Worm (Caenorhabditis elegans) whole organism, late embryonic: ENCODE results near the gene nuo-3.
"Not testable (repeated sequence)": the region's sequence is repeated elsewhere in the genome, so short reads cannot be mapped to it uniquely, and the experiment has no call there.

Experiments used
- C38D4.7 ChIP-seq: fragments of 200-800 bp; sonication (Bioruptor generic); optimal IDR thresholded peaks from 2 replicates; lab custom pipeline; 2018; ENCODE audit warnings: mild to moderate bottlenecking, missing genetic modification characterization, moderate library complexity, missing compliant biosample characterization
- F13H6.1 ChIP-seq: sonication (generic microtip); optimal IDR thresholded peaks from 2 replicates; lab custom pipeline; 2016; ENCODE audit warnings: missing genetic modification characterization, missing compliant biosample characterization
- K02D7.2 ChIP-seq: sonication (generic microtip); optimal IDR thresholded peaks from 2 replicates; lab custom pipeline; 2017; ENCODE audit warnings: mild to moderate bottlenecking, missing genetic modification characterization, missing compliant biosample characterization
- K09A11.1 ChIP-seq: sonication (generic microtip); optimal IDR thresholded peaks from 2 replicates; lab custom pipeline; 2017; ENCODE audit warnings: antibody characterized with exemption, mild to moderate bottlenecking, missing genetic modification characterization, missing compliant biosample characterization; ENCODE audit not compliant: insufficient read depth
- Y22D7AL.16 ChIP-seq: sonication (generic microtip); optimal IDR thresholded peaks from 2 replicates; lab custom pipeline; 2016; ENCODE audit warnings: missing genetic modification characterization, missing compliant biosample characterization
- ahr-1 ChIP-seq: sonication (generic microtip); optimal IDR thresholded peaks from 2 replicates; lab custom pipeline; 2016; ENCODE audit warnings: missing genetic modification characterization, missing compliant biosample characterization
- ceh-14 ChIP-seq: sonication (generic microtip); optimal IDR thresholded peaks from 2 replicates; lab custom pipeline; 2016; ENCODE audit warnings: missing genotype, missing genetic modification characterization, missing compliant biosample characterization
- ceh-22 ChIP-seq: sonication (generic microtip); optimal IDR thresholded peaks from 2 replicates; lab custom pipeline; 2017; ENCODE audit warnings: missing biosample characterization, missing genetic modification characterization
- ceh-24 ChIP-seq: sonication (generic microtip); optimal IDR thresholded peaks from 2 replicates; lab custom pipeline; 2016; ENCODE audit warnings: mild to moderate bottlenecking, missing genetic modification characterization, missing compliant biosample characterization
- ceh-31 ChIP-seq: sonication (generic microtip); optimal IDR thresholded peaks from 2 replicates; lab custom pipeline; 2016; ENCODE audit warnings: missing genetic modification characterization, missing compliant biosample characterization
- ceh-34 ChIP-seq: sonication (generic microtip); optimal IDR thresholded peaks from 2 replicates; lab custom pipeline; 2016; ENCODE audit warnings: mild to moderate bottlenecking, missing genetic modification characterization, missing compliant biosample characterization
- ceh-45 ChIP-seq: fragments of 200-800 bp; sonication (Bioruptor generic); IDR thresholded peaks from 2 replicates; pipeline ENCODE4 v1.3.6; 2022; ENCODE audit warnings: missing genetic modification reagents, missing genetic modification characterization, missing compliant biosample characterization
- ceh-48 ChIP-seq: sonication (generic microtip); optimal IDR thresholded peaks from 2 replicates; lab custom pipeline; 2016; ENCODE audit warnings: missing genetic modification characterization, inconsistent platforms, missing compliant biosample characterization
- ceh-9 ChIP-seq: sonication (generic microtip); optimal IDR thresholded peaks from 2 replicates; lab custom pipeline; 2016; ENCODE audit warnings: mild to moderate bottlenecking, missing genetic modification characterization, inconsistent platforms, missing compliant biosample characterization
- che-1 ChIP-seq: sonication (generic microtip); optimal IDR thresholded peaks from 2 replicates; lab custom pipeline; 2016; ENCODE audit warnings: mild to moderate bottlenecking, missing genetic modification characterization, missing compliant biosample characterization
- dmd-4 ChIP-seq: sonication (generic microtip); optimal IDR thresholded peaks from 2 replicates; lab custom pipeline; 2016; ENCODE audit warnings: borderline replicate concordance, missing genetic modification characterization, missing compliant biosample characterization
- elt-2 ChIP-seq: sonication (generic microtip); optimal IDR thresholded peaks from 2 replicates; lab custom pipeline; 2016; ENCODE audit warnings: missing genetic modification reagents, missing genetic modification characterization, missing compliant biosample characterization
- elt-4 ChIP-seq: sonication (generic microtip); optimal IDR thresholded peaks from 2 replicates; lab custom pipeline; 2016; ENCODE audit warnings: missing genetic modification characterization, missing compliant biosample characterization
- fax-1 ChIP-seq: sonication (generic microtip); optimal IDR thresholded peaks from 2 replicates; lab custom pipeline; 2016; ENCODE audit warnings: missing genotype, missing genetic modification characterization, missing compliant biosample characterization
- fkh-10 ChIP-seq: fragments of 150-350 bp; optimal IDR thresholded peaks from 2 replicates; lab custom pipeline; 2014; ENCODE audit warnings: missing biosample characterization, missing genetic modification reagents, missing genetic modification characterization
- fkh-6 ChIP-seq: sonication (generic microtip); optimal IDR thresholded peaks from 2 replicates; lab custom pipeline; 2016; ENCODE audit warnings: missing genetic modification characterization, missing compliant biosample characterization
- hlh-13 ChIP-seq: fragments of 200-800 bp; sonication (Bioruptor generic); optimal IDR thresholded peaks from 2 replicates; lab custom pipeline; 2018; ENCODE audit warnings: mild to moderate bottlenecking, missing genetic modification characterization, missing compliant biosample characterization
- hlh-15 ChIP-seq: sonication (generic microtip); optimal IDR thresholded peaks from 2 replicates; lab custom pipeline; 2016; ENCODE audit warnings: missing genetic modification characterization, missing compliant biosample characterization
- hlh-30 ChIP-seq: sonication (generic microtip); optimal IDR thresholded peaks from 2 replicates; lab custom pipeline; 2017; ENCODE audit warnings: antibody characterized with exemption, missing genetic modification characterization, missing compliant biosample characterization; ENCODE audit not compliant: insufficient read depth
- hlh-8 ChIP-seq: sonication (generic microtip); optimal IDR thresholded peaks from 2 replicates; lab custom pipeline; 2016; ENCODE audit warnings: missing genotype, missing genetic modification characterization, missing compliant biosample characterization
- madf-2 ChIP-seq: sonication (generic microtip); optimal IDR thresholded peaks from 2 replicates; lab custom pipeline; 2017; ENCODE audit warnings: missing genetic modification characterization, missing compliant biosample characterization
- nfya-1 ChIP-seq: sonication (generic microtip); optimal IDR thresholded peaks from 2 replicates; lab custom pipeline; 2017; ENCODE audit warnings: missing genetic modification characterization, mild to moderate bottlenecking, missing compliant biosample characterization, antibody characterized with exemption, moderate library complexity
- nhr-11 ChIP-seq: fragments of 150-350 bp; optimal IDR thresholded peaks from 2 replicates; lab custom pipeline; 2014; ENCODE audit warnings: missing biosample characterization, missing genetic modification characterization
- nhr-232 ChIP-seq: sonication (generic microtip); optimal IDR thresholded peaks from 2 replicates; lab custom pipeline; 2016; ENCODE audit warnings: missing genetic modification characterization, missing compliant biosample characterization
- odd-2 ChIP-seq: sonication (generic microtip); optimal IDR thresholded peaks from 2 replicates; lab custom pipeline; 2017; ENCODE audit warnings: antibody characterized with exemption, mild to moderate bottlenecking, missing genetic modification characterization, missing compliant biosample characterization
- pag-3 ChIP-seq: sonication (generic microtip); optimal IDR thresholded peaks from 2 replicates; lab custom pipeline; 2016; ENCODE audit warnings: missing compliant biosample characterization, missing genetic modification characterization, borderline replicate concordance
- pat-9 ChIP-seq: fragments of 200-800 bp; sonication (Bioruptor generic); optimal IDR thresholded peaks from 2 replicates; lab custom pipeline; 2018; ENCODE audit warnings: mild to moderate bottlenecking, missing genetic modification characterization, moderate library complexity, missing compliant biosample characterization
- pax-1 ChIP-seq: fragments of 150-350 bp; optimal IDR thresholded peaks from 2 replicates; lab custom pipeline; 2014; ENCODE audit warnings: missing biosample characterization, missing genetic modification characterization
- pha-2 ChIP-seq: sonication (generic microtip); optimal IDR thresholded peaks from 2 replicates; lab custom pipeline; 2017; ENCODE audit warnings: mild to moderate bottlenecking, missing genetic modification characterization, missing compliant biosample characterization
- pha-4 ChIP-seq: fragments of 150-350 bp; optimal IDR thresholded peaks from 2 replicates; lab custom pipeline; 2018; ENCODE audit warnings: missing biosample characterization, missing genetic modification reagents, missing genetic modification characterization
- pqm-1 ChIP-seq: sonication (generic microtip); optimal IDR thresholded peaks from 2 replicates; lab custom pipeline; 2016; ENCODE audit warnings: missing genetic modification characterization, missing compliant biosample characterization
- ref-2 ChIP-seq: sonication (generic microtip); optimal IDR thresholded peaks from 2 replicates; lab custom pipeline; 2016; ENCODE audit warnings: missing genetic modification characterization, missing compliant biosample characterization
- rnt-1 ChIP-seq: sonication (generic microtip); optimal IDR thresholded peaks from 2 replicates; lab custom pipeline; 2016; ENCODE audit warnings: missing genetic modification characterization, missing compliant biosample characterization
- sdc-2 ChIP-seq: sonication (generic microtip); optimal IDR thresholded peaks from 2 replicates; lab custom pipeline; 2016; ENCODE audit warnings: missing genotype, missing genetic modification characterization, missing compliant biosample characterization
- sox-2 ChIP-seq: fragments of 200-800 bp; sonication (Bioruptor generic); IDR thresholded peaks from 2 replicates; pipeline ENCODE4 v1.3.6; 2022; ENCODE audit warnings: missing genetic modification reagents, missing genetic modification characterization, missing compliant biosample characterization
- syd-9 ChIP-seq: sonication (generic microtip); optimal IDR thresholded peaks from 2 replicates; lab custom pipeline; 2016; ENCODE audit warnings: mild to moderate bottlenecking, missing genetic modification characterization, moderate library complexity, missing compliant biosample characterization
- tbx-2 ChIP-seq: sonication (generic microtip); optimal IDR thresholded peaks from 2 replicates; lab custom pipeline; 2016; ENCODE audit warnings: missing genetic modification characterization, missing compliant biosample characterization
- ttx-3 ChIP-seq: sonication (generic microtip); optimal IDR thresholded peaks from 2 replicates; lab custom pipeline; 2016; ENCODE audit warnings: missing genetic modification reagents, missing genetic modification characterization, missing compliant biosample characterization
- unc-3 ChIP-seq, 2 experiments: fragments of 200-800 bp in 1 of 2; sonication (Bioruptor generic) in 1 of 2; sonication (generic microtip) in 1 of 2; conservative IDR thresholded peaks in 1 of 2; optimal IDR thresholded peaks in 1 of 2; 2 replicates each; pipeline versions ENCODE4 v1.3.6 to Lab custom; 2016 to 2022; ENCODE audit warnings: missing compliant biosample characterization in 2 of 2, missing genetic modification characterization in 2 of 2, missing genetic modification reagents in 1 of 2
- unc-42 ChIP-seq: sonication (generic microtip); optimal IDR thresholded peaks from 2 replicates; lab custom pipeline; 2016; ENCODE audit warnings: missing genotype, missing genetic modification characterization, missing compliant biosample characterization
- unc-55 ChIP-seq: sonication (generic microtip); optimal IDR thresholded peaks from 2 replicates; lab custom pipeline; 2017; ENCODE audit warnings: missing biosample characterization, missing genetic modification reagents, missing genetic modification characterization
- ztf-16 ChIP-seq: sonication (generic microtip); optimal IDR thresholded peaks from 2 replicates; lab custom pipeline; 2017; ENCODE audit warnings: missing genetic modification characterization, missing compliant biosample characterization

nuo-3 gene

ce11 chrIV:14797354-14797753 is at the start of gene nuo-3, which contains the start of gene Y57G11C.1147:
TSS of gene nuo-3 (minus strand) at chrIV:14797544.
TSS of gene Y57G11C.1147 (minus strand) at chrIV:14797514.
- TF ChIP-seq ceh-48 (tag; lab: Kevin White, UChicago) (no peak), hlh-8 (tag; lab: Kevin White, UChicago) (no peak), nfya-1 (tag; lab: Kevin White, UChicago) (peak; percentile 16)

- TF ChIP-seq K02D7.2; ceh-22; hlh-30 (tag; lab: Kevin White, UChicago): not testable (repeated sequence)
Measured at ce11 chrIV:14843062-14843461, 45.7 kb upstream of the nuo-3 start, which contains the start of gene Y57G11C.20. TSS of gene Y57G11C.20 (plus strand) at chrIV:14843362.

ce11 chrIV:14838095-14838494 is 40.8 kb upstream of the nuo-3 start:
- TF ChIP-seq elt-2 (tag; lab: Kevin White, UChicago) (peak; percentile 70), nhr-11 (tag; lab: Kevin White, UChicago) (no peak), madf-2 (peak; percentile 30), pat-9 (peak; percentile 79), fkh-6 (peak; percentile 50), fkh-10 (GFP tag; lab: Kevin White, UChicago) (no peak), ceh-31 (peak; percentile 62), hlh-15 (tag; lab: Kevin White, UChicago) (peak; percentile 30), odd-2 (tag; lab: Kevin White, UChicago) (no peak), unc-42 (tag; lab: Kevin White, UChicago) (no peak), sdc-2 (peak; percentile 41), ceh-9 (tag; lab: Kevin White, UChicago) (no peak), F13H6.1 (tag; lab: Kevin White, UChicago) (peak; percentile 46), sox-2 (GFP tag; lab: Robert Waterston, UW) (0 out of 2 replicates have a peak, but pooled peaks have one; percentile 55), fax-1 (tag; lab: Kevin White, UChicago) (peak; percentile 49), elt-4 (tag; lab: Kevin White, UChicago) (no peak), pha-2 (peak; percentile 13), che-1 (tag; lab: Kevin White, UChicago) (peak; percentile 80), unc-3 (GFP tag; conservative IDR thresholded peaks at IDR 0.05; lab: Robert Waterston, UW) (peak; percentile 30; the same call in 1 of the 2 replicates), unc-3 (tag; optimal IDR thresholded peaks at IDR 0.05; lab: Kevin White, UChicago) (peak; percentile 56), ceh-45 (GFP tag; lab: Robert Waterston, UW) (peak; percentile 75), rnt-1 (tag; lab: Kevin White, UChicago) (peak; percentile 60), nhr-232 (tag; lab: Kevin White, UChicago) (peak; percentile 61), ceh-24 (tag; lab: Kevin White, UChicago) (no peak), pax-1 (tag; lab: Kevin White, UChicago) (no peak), C38D4.7 (GFP tag; lab: Kevin White, UChicago) (peak; percentile 70), ceh-34 (tag; lab: Kevin White, UChicago) (peak; percentile 48), pqm-1 (peak; percentile 24), ahr-1 (tag; lab: Kevin White, UChicago) (peak; percentile 29), ztf-16 (tag; lab: Kevin White, UChicago) (peak; percentile 66), hlh-13 (peak; percentile 77), syd-9 (tag; lab: Kevin White, UChicago) (peak; percentile 52), dmd-4 (tag; lab: Kevin White, UChicago) (no peak), ttx-3 (tag; lab: Kevin White, UChicago) (peak; percentile 56), ref-2 (tag; lab: Kevin White, UChicago) (peak; percentile 67), pha-4 (tag; lab: Kevin White, UChicago) (no peak), unc-55 (GFP tag; lab: Kevin White, UChicago) (no peak), Y22D7AL.16 (tag; lab: Kevin White, UChicago) (peak; percentile 78), ceh-14 (tag; lab: Kevin White, UChicago) (peak; percentile 67), nfya-1 (tag; lab: Kevin White, UChicago) (peak; percentile 34), hlh-8 (tag; lab: Kevin White, UChicago) (peak; percentile 65), K09A11.1 (tag; lab: Kevin White, UChicago) (peak; percentile 22), ceh-48 (tag; lab: Kevin White, UChicago) (peak; percentile 82), tbx-2 (tag; lab: Kevin White, UChicago) (peak; percentile 76), hlh-30 (tag; lab: Kevin White, UChicago) (peak; percentile 14), pag-3 (no peak)
